Worm (Caenorhabditis elegans) whole organism, L1 larva: Measurements from ENCODE around the gene mvk-1.

Source experiments
- ama-1 ChIP-seq: fragments of 150-350 bp; optimal IDR thresholded peaks from 2 replicates; lab custom pipeline; 2014
- ceh-88 ChIP-seq: fragments of 200-800 bp; sonication (Bioruptor generic); IDR thresholded peaks from 2 replicates; pipeline ENCODE4 v1.3.6; 2022; ENCODE audit warnings: missing genetic modification characterization, missing compliant biosample characterization
- elt-3 ChIP-seq, 6 experiments: fragments of 150-350 bp in 1 of 6; sonication (generic microtip); optimal IDR thresholded peaks; 2 replicates each; lab custom pipeline; 2017 to 2018; ENCODE audit warnings: missing biosample characterization in 6 of 6, missing genetic modification characterization in 6 of 6, inconsistent platforms in 1 of 6
- nhr-28 ChIP-seq: fragments of 150-350 bp; optimal IDR thresholded peaks from 2 replicates; lab custom pipeline; 2014; ENCODE audit warnings: missing biosample characterization, missing genetic modification characterization
- nhr-76 ChIP-seq: sonication (generic microtip); optimal IDR thresholded peaks from 2 replicates; lab custom pipeline; 2017; ENCODE audit warnings: missing biosample characterization, missing genetic modification characterization
- pqm-1 ChIP-seq: sonication (generic microtip); optimal IDR thresholded peaks from 3 replicates; lab custom pipeline; 2017; ENCODE audit warnings: missing biosample characterization, missing genetic modification characterization
- skn-1 ChIP-seq: fragments of 150-350 bp; optimal IDR thresholded peaks from 2 replicates; lab custom pipeline; 2014; ENCODE audit warnings: missing biosample characterization, missing genetic modification characterization

DNA sequence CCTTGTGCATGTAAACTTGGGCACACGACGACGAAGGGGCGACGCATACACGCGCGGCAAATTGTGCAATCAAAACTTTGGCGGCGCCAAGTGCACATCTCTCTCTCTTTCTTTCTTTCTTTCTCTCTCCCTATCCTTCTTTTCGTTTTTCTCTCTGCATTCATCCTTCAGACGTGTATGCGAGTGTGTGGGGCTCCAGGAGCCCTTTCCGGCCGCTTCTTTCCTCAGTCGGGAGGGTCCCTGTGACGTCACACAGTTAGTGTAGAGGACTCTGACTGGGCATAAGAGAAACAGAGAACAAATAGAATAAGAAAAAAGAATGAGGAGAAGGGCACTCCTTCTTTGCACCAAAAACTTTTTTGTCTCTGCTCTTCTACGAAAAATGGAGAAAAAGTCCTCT lies 1.4 kb upstream of the mvk-1 start:
- TF ChIP-seq elt-3 (tag; optimal IDR thresholded peaks at IDR 0.05; lab: Kevin White, UChicago) (no peak), ama-1 (lab: Kevin White, UChicago) (no peak), skn-1 (tag; lab: Kevin White, UChicago) (no peak), nhr-28 (tag; lab: Kevin White, UChicago) (no peak), nhr-76 (no peak), pqm-1 (tag; lab: Kevin White, UChicago) (no peak), ceh-88 (no peak)
